Worm (Caenorhabditis elegans) whole organism, L2 larva: ENCODE data around the gene W03F9.11.

Experiments used
- C34F6.9 ChIP-seq: fragments of 150-350 bp; optimal IDR thresholded peaks from 2 replicates; lab custom pipeline; 2014; ENCODE audit warnings: missing biosample characterization, missing genetic modification characterization
- F13H6.1 ChIP-seq: sonication (generic microtip); optimal IDR thresholded peaks from 2 replicates; lab custom pipeline; 2016; ENCODE audit warnings: missing genetic modification characterization, missing compliant biosample characterization
- R02D3.7 ChIP-seq: fragments of 150-350 bp; optimal IDR thresholded peaks from 2 replicates; lab custom pipeline; 2014; ENCODE audit warnings: missing biosample characterization, missing genetic modification characterization
- Y55F3AM.14 ChIP-seq: fragments of 200-800 bp; sonication (Bioruptor generic); optimal IDR thresholded peaks from 2 replicates; lab custom pipeline; 2018; ENCODE audit warnings: mild to moderate bottlenecking, missing genetic modification characterization, missing compliant biosample characterization
- ZK546.5 ChIP-seq: sonication (generic microtip); optimal IDR thresholded peaks from 2 replicates; lab custom pipeline; 2017; ENCODE audit warnings: missing biosample characterization, missing genetic modification characterization
- alr-1 ChIP-seq: fragments of 150-350 bp; optimal IDR thresholded peaks from 2 replicates; lab custom pipeline; 2014; ENCODE audit warnings: missing biosample characterization, missing genetic modification characterization
- aly-2 ChIP-seq: fragments of 150-350 bp; optimal IDR thresholded peaks from 2 replicates; lab custom pipeline; 2014; ENCODE audit warnings: missing biosample characterization, missing genetic modification characterization
- blmp-1 ChIP-seq: sonication (generic microtip); optimal IDR thresholded peaks from 2 replicates; lab custom pipeline; 2017; ENCODE audit warnings: missing genetic modification characterization, mild to moderate bottlenecking, missing compliant biosample characterization, antibody characterized with exemption, moderate library complexity; ENCODE audit not compliant: insufficient read depth
- crh-2 ChIP-seq: sonication (generic microtip); optimal IDR thresholded peaks from 2 replicates; lab custom pipeline; 2017; ENCODE audit warnings: missing biosample characterization, missing genetic modification characterization
- egl-27 ChIP-seq: sonication (generic microtip); optimal IDR thresholded peaks from 3 replicates; lab custom pipeline; 2017; ENCODE audit warnings: missing biosample characterization, missing genetic modification reagents, missing genetic modification characterization
- elt-1 ChIP-seq: fragments of 150-350 bp; optimal IDR thresholded peaks from 2 replicates; lab custom pipeline; 2014; ENCODE audit warnings: missing biosample characterization, missing genetic modification characterization
- elt-3 ChIP-seq: sonication (generic microtip); optimal IDR thresholded peaks from 2 replicates; lab custom pipeline; 2017; ENCODE audit warnings: missing biosample characterization, missing genetic modification characterization
- fos-1 ChIP-seq: fragments of 150-350 bp; optimal IDR thresholded peaks from 2 replicates; lab custom pipeline; 2014; ENCODE audit warnings: missing biosample characterization, missing genetic modification characterization
- gmeb-1 ChIP-seq: fragments of 150-350 bp; optimal IDR thresholded peaks from 2 replicates; lab custom pipeline; 2014; ENCODE audit warnings: missing biosample characterization, missing genetic modification characterization
- lin-11 ChIP-seq: fragments of 150-350 bp; sonication (generic microtip); optimal IDR thresholded peaks from 2 replicates; lab custom pipeline; 2014; ENCODE audit warnings: missing biosample characterization, missing genetic modification characterization, inconsistent platforms, mixed read lengths
- lin-13 ChIP-seq: fragments of 150-350 bp; optimal IDR thresholded peaks from 2 replicates; lab custom pipeline; 2014; ENCODE audit warnings: missing biosample characterization, missing genetic modification reagents, missing genetic modification characterization
- lin-39 ChIP-seq: fragments of 150-350 bp; optimal IDR thresholded peaks from 2 replicates; lab custom pipeline; 2014; ENCODE audit warnings: missing biosample characterization, missing genetic modification reagents, missing genetic modification characterization
- lsy-2 ChIP-seq, 2 experiments: fragments of 150-350 bp in 1 of 2; sonication (generic microtip) in 1 of 2; optimal IDR thresholded peaks; 2 replicates each; lab custom pipeline; 2014 to 2017; ENCODE audit warnings: missing biosample characterization in 2 of 2, missing genetic modification characterization in 2 of 2
- mbf-1 ChIP-seq: sonication (generic microtip); optimal IDR thresholded peaks from 2 replicates; lab custom pipeline; 2017; ENCODE audit warnings: missing biosample characterization, missing genetic modification characterization
- mdl-1 ChIP-seq, 2 experiments: fragments of 150-350 bp in 1 of 2; sonication (generic microtip) in 1 of 2; optimal IDR thresholded peaks; 2 replicates each; lab custom pipeline; 2017; ENCODE audit warnings: missing biosample characterization in 2 of 2, missing genetic modification characterization in 2 of 2
- nhr-11 ChIP-seq: fragments of 150-350 bp; optimal IDR thresholded peaks from 2 replicates; lab custom pipeline; 2014; ENCODE audit warnings: missing biosample characterization, missing genetic modification characterization
- nhr-12 ChIP-seq: fragments of 150-350 bp; optimal IDR thresholded peaks from 2 replicates; lab custom pipeline; 2014; ENCODE audit warnings: missing biosample characterization, missing genetic modification characterization
- nhr-129 ChIP-seq: fragments of 150-350 bp; optimal IDR thresholded peaks from 2 replicates; lab custom pipeline; 2014; ENCODE audit warnings: missing biosample characterization, missing genetic modification characterization
- nhr-21 ChIP-seq: fragments of 150-350 bp; optimal IDR thresholded peaks from 2 replicates; lab custom pipeline; 2014; ENCODE audit warnings: missing biosample characterization, missing genetic modification characterization
- nhr-23 ChIP-seq: fragments of 150-350 bp; optimal IDR thresholded peaks from 2 replicates; lab custom pipeline; 2014; ENCODE audit warnings: missing biosample characterization, missing genetic modification reagents, missing genetic modification characterization
- nhr-237 ChIP-seq: fragments of 150-350 bp; optimal IDR thresholded peaks from 2 replicates; lab custom pipeline; 2014; ENCODE audit warnings: missing biosample characterization, missing genetic modification characterization
- nhr-6 ChIP-seq: fragments of 150-350 bp; optimal IDR thresholded peaks from 2 replicates; lab custom pipeline; 2014; ENCODE audit warnings: missing biosample characterization, missing genetic modification characterization
- peb-1 ChIP-seq: fragments of 150-350 bp; optimal IDR thresholded peaks from 2 replicates; lab custom pipeline; 2014; ENCODE audit warnings: missing biosample characterization, missing genetic modification characterization
- sem-4 ChIP-seq: fragments of 150-350 bp; optimal IDR thresholded peaks from 2 replicates; lab custom pipeline; 2014; ENCODE audit warnings: missing biosample characterization, missing genetic modification reagents, missing genetic modification characterization
- skn-1 ChIP-seq: sonication (generic microtip); optimal IDR thresholded peaks from 2 replicates; lab custom pipeline; 2017; ENCODE audit warnings: missing biosample characterization, missing genetic modification characterization
- sma-3 ChIP-seq: sonication (generic microtip); optimal IDR thresholded peaks from 2 replicates; lab custom pipeline; 2016; ENCODE audit warnings: missing genetic modification reagents, missing genetic modification characterization, missing compliant biosample characterization
- sma-9 ChIP-seq, 2 experiments: fragments of 150-350 bp in 1 of 2; sonication (generic microtip) in 1 of 2; optimal IDR thresholded peaks; 2 replicates each; lab custom pipeline; 2014 to 2016; ENCODE audit warnings: missing genetic modification characterization in 2 of 2, mild to moderate bottlenecking in 1 of 2, missing biosample characterization in 1 of 2, missing compliant biosample characterization in 1 of 2, missing genetic modification reagents in 1 of 2, moderate library complexity in 1 of 2
- snpc-4 ChIP-seq: fragments of 150-350 bp; optimal IDR thresholded peaks from 2 replicates; lab custom pipeline; 2014; ENCODE audit warnings: missing biosample characterization, missing genetic modification characterization
- unc-39 ChIP-seq: fragments of 150-350 bp; optimal IDR thresholded peaks from 2 replicates; lab custom pipeline; 2014; ENCODE audit warnings: missing biosample characterization, missing genetic modification characterization
- unc-55 ChIP-seq: fragments of 150-350 bp; sonication (generic microtip); optimal IDR thresholded peaks from 3 replicates; lab custom pipeline; 2014; ENCODE audit warnings: missing biosample characterization, missing genetic modification reagents, missing genetic modification characterization
- unc-62 ChIP-seq: fragments of 150-350 bp; optimal IDR thresholded peaks from 2 replicates; lab custom pipeline; 2014; ENCODE audit warnings: missing biosample characterization, missing genetic modification reagents, missing genetic modification characterization
- zag-1 ChIP-seq: fragments of 150-350 bp; optimal IDR thresholded peaks from 2 replicates; lab custom pipeline; 2014; ENCODE audit warnings: missing biosample characterization, missing genetic modification characterization
- ztf-1 ChIP-seq: fragments of 200-800 bp; sonication (Bioruptor generic); conservative IDR thresholded peaks from 2 replicates; pipeline ENCODE4 v1.3.6; 2022; ENCODE audit warnings: missing genetic modification characterization, missing compliant biosample characterization
- ztf-4 ChIP-seq: fragments of 150-350 bp; optimal IDR thresholded peaks from 2 replicates; lab custom pipeline; 2014; ENCODE audit warnings: missing biosample characterization, missing genetic modification characterization

The W03F9.11 gene

ce11 chrV:145694-146093, 4.5 kb upstream of the W03F9.11 start:
- TF ChIP-seq blmp-1 (tag; lab: Kevin White, UChicago) (no peak), aly-2 (tag; lab: Kevin White, UChicago) (no peak), snpc-4 (no peak), unc-55 (no peak), gmeb-1 (tag; lab: Kevin White, UChicago) (no peak), unc-39 (tag; lab: Kevin White, UChicago) (no peak), ztf-1 (GFP tag; lab: Robert Waterston, UW) (no peak), lin-13 (GFP tag; lab: Kevin White, UChicago) (no peak), crh-2 (tag; lab: Kevin White, UChicago) (no peak), ZK546.5 (no peak), R02D3.7 (tag; lab: Kevin White, UChicago) (no peak), mdl-1 (tag; optimal IDR thresholded peaks at IDR 0.05; lab: Kevin White, UChicago) (no peak), zag-1 (tag; lab: Kevin White, UChicago) (no peak), nhr-11 (tag; lab: Kevin White, UChicago) (no peak)
- TF ChIP-seq, all 48 proteins: peak for 0

ce11 chrV:144794-145193, 3.6 kb upstream of the W03F9.11 start, which contains the start of gene srh-82:
Gene srh-82 (plus strand): TSS chrV:145094.
- TF ChIP-seq mbf-1 (tag; lab: Kevin White, UChicago) (no peak), elt-1 (no peak), ztf-4 (tag; lab: Kevin White, UChicago) (no peak), nhr-6 (tag; lab: Kevin White, UChicago) (no peak), unc-62 (GFP tag; lab: Kevin White, UChicago) (no peak), egl-27 (tag; lab: Kevin White, UChicago) (no peak), nhr-11 (tag; lab: Kevin White, UChicago) (no peak), blmp-1 (tag; lab: Kevin White, UChicago) (no peak), nhr-12 (tag; lab: Kevin White, UChicago) (no peak), snpc-4 (no peak), fos-1 (tag; lab: Kevin White, UChicago) (no peak), lin-11 (no peak), C34F6.9 (tag; lab: Kevin White, UChicago) (no peak), ztf-1 (GFP tag; lab: Robert Waterston, UW) (no peak), peb-1 (tag; lab: Kevin White, UChicago) (no peak), nhr-21 (no peak), unc-55 (no peak)

- TF ChIP-seq sma-3: no peak
- TF ChIP-seq aly-2 (tag; lab: Kevin White, UChicago): no peak
- TF ChIP-seq unc-39 (tag; lab: Kevin White, UChicago): no peak
- TF ChIP-seq egl-27 (tag; lab: Kevin White, UChicago): no peak
- no peak for TF ChIP-seq alr-1
- no peak for TF ChIP-seq skn-1
- TF ChIP-seq lin-39 (tag; lab: Kevin White, UChicago): no peak
- no peak for TF ChIP-seq lin-11
- no peak for TF ChIP-seq R02D3.7 (tag; lab: Kevin White, UChicago)
- TF ChIP-seq nhr-23 (tag; lab: Kevin White, UChicago): no peak
- TF ChIP-seq sma-9 (GFP tag; optimal IDR thresholded peaks at IDR 0.05; lab: Kevin White, UChicago): no peak
- TF ChIP-seq sma-9 (tag; optimal IDR thresholded peaks at IDR 0.05; lab: Kevin White, UChicago): no peak
- TF ChIP-seq elt-3 (tag; lab: Kevin White, UChicago): no peak
- no peak for TF ChIP-seq snpc-4
- TF ChIP-seq, all 48 proteins: peak for 0
Observed at ce11 chrV:138592-138991, 2.6 kb downstream of the W03F9.11 start, which contains the start of gene W03F9.9. Gene W03F9.9 (plus strand): TSS chrV:138892.

ce11 chrV:137667-138066, 3.5 kb downstream of the W03F9.11 start:
- TF ChIP-seq peb-1 (tag; lab: Kevin White, UChicago): no peak
- no peak for TF ChIP-seq nhr-129 (tag; lab: Kevin White, UChicago)
- no peak for TF ChIP-seq sma-3
- TF ChIP-seq F13H6.1: no peak
- TF ChIP-seq sem-4 (tag; lab: Kevin White, UChicago): no peak
- no peak for TF ChIP-seq gmeb-1 (tag; lab: Kevin White, UChicago)
- TF ChIP-seq zag-1 (tag; lab: Kevin White, UChicago): no peak
- TF ChIP-seq Y55F3AM.14 (GFP tag; lab: Kevin White, UChicago): no peak
- no peak for TF ChIP-seq lsy-2 (tag; optimal IDR thresholded peaks at IDR 0.05; lab: Kevin White, UChicago)
- TF ChIP-seq unc-55: no peak
- TF ChIP-seq nhr-237 (tag; lab: Kevin White, UChicago): no peak
- no peak for TF ChIP-seq alr-1
- no peak for TF ChIP-seq aly-2 (tag; lab: Kevin White, UChicago)
- TF ChIP-seq, all 48 proteins: peak for 0
